Fruit fly (Drosophila melanogaster) whole organism, prepupa: ENCODE results near the gene CAH1.

Source experiments
- Blimp-1 ChIP-seq: fragments of 200-800 bp; sonication (Bioruptor generic); optimal IDR thresholded peaks from 3 replicates; lab custom pipeline; 2017; ENCODE audit warnings: missing biosample characterization, missing genetic modification characterization, mild to moderate bottlenecking, moderate library complexity, missing genetic modification reagents
- CG10631 ChIP-seq: fragments of 200-800 bp; sonication (Bioruptor generic); optimal IDR thresholded peaks from 2 replicates; lab custom pipeline; 2016; ENCODE audit warnings: missing biosample characterization, missing genetic modification characterization
- CG10669 ChIP-seq: fragments of 200-800 bp; sonication (Bioruptor generic); optimal IDR thresholded peaks from 3 replicates; lab custom pipeline; 2018; ENCODE audit warnings: missing biosample characterization, mild to moderate bottlenecking, missing genetic modification characterization, moderate library complexity
- CG11294 ChIP-seq: fragments of 200-800 bp; sonication (Bioruptor generic); IDR thresholded peaks from 2 replicates; pipeline ENCODE4 v1.3.6; 2022; ENCODE audit warnings: missing biosample characterization, missing genetic modification characterization
- CG11902 ChIP-seq: fragments of 200-800 bp; sonication (Bioruptor generic); optimal IDR thresholded peaks from 3 replicates; lab custom pipeline; 2016; ENCODE audit warnings: missing biosample characterization, missing genetic modification characterization
- CG1621 ChIP-seq: fragments of 200-800 bp; sonication (Bioruptor generic); optimal IDR thresholded peaks from 3 replicates; lab custom pipeline; 2018; ENCODE audit warnings: missing biosample characterization, mild to moderate bottlenecking, missing genetic modification characterization
- CG16779 ChIP-seq: fragments of 200-800 bp; sonication (Bioruptor generic); optimal IDR thresholded peaks from 3 replicates; lab custom pipeline; 2017; ENCODE audit warnings: missing biosample characterization, mild to moderate bottlenecking, missing genetic modification characterization
- CG3032 ChIP-seq: fragments of 200-800 bp; optimal IDR thresholded peaks from 2 replicates; lab custom pipeline; 2019; ENCODE audit warnings: missing biosample characterization, mild to moderate bottlenecking, missing genetic modification characterization, moderate library complexity
- CG31627 ChIP-seq: fragments of 200-800 bp; sonication (Bioruptor generic); optimal IDR thresholded peaks from 3 replicates; lab custom pipeline; 2016; ENCODE audit warnings: missing biosample characterization, missing genetic modification characterization
- CG32006 ChIP-seq: fragments of 200-800 bp; sonication (Bioruptor generic); optimal IDR thresholded peaks from 3 replicates; lab custom pipeline; 2017; ENCODE audit warnings: missing biosample characterization, mild to moderate bottlenecking, missing genetic modification characterization
- CG34406 ChIP-seq: fragments of 200-800 bp; sonication (Bioruptor generic); optimal IDR thresholded peaks from 3 replicates; lab custom pipeline; 2016; ENCODE audit warnings: missing biosample characterization, missing genetic modification characterization
- CG4318 ChIP-seq: fragments of 200-800 bp; sonication (Bioruptor generic); optimal IDR thresholded peaks from 3 replicates; lab custom pipeline; 2017; ENCODE audit warnings: missing biosample characterization, mild to moderate bottlenecking, missing genetic modification characterization
- CG6163 ChIP-seq: fragments of 200-800 bp; sonication (Bioruptor generic); IDR thresholded peaks from 3 replicates; pipeline ENCODE4 v1.3.6; 2022; ENCODE audit warnings: missing biosample characterization, missing genetic modification characterization
- CG6276 ChIP-seq: fragments of 200-800 bp; sonication (Bioruptor generic); optimal IDR thresholded peaks from 2 replicates; lab custom pipeline; 2017; ENCODE audit warnings: missing biosample characterization, mild to moderate bottlenecking, missing genetic modification characterization
- CG6792 ChIP-seq: fragments of 200-800 bp; sonication (Bioruptor generic); optimal IDR thresholded peaks from 3 replicates; lab custom pipeline; 2016; ENCODE audit warnings: missing biosample characterization, missing genetic modification characterization
- CG6808 ChIP-seq: fragments of 200-800 bp; sonication (Bioruptor generic); optimal IDR thresholded peaks from 3 replicates; lab custom pipeline; 2017; ENCODE audit warnings: missing biosample characterization, missing genetic modification characterization, mild to moderate bottlenecking, moderate library complexity, missing genetic modification reagents
- CG7368 ChIP-seq: fragments of 200-800 bp; sonication (Bioruptor generic); optimal IDR thresholded peaks from 3 replicates; lab custom pipeline; 2016; ENCODE audit warnings: missing biosample characterization, missing genetic modification characterization
- CG8319 ChIP-seq: fragments of 200-800 bp; sonication (Bioruptor generic); optimal IDR thresholded peaks from 3 replicates; lab custom pipeline; 2016; ENCODE audit warnings: missing biosample characterization, missing genetic modification characterization
- Eip75B ChIP-seq: fragments of 200-800 bp; sonication (Bioruptor generic); optimal IDR thresholded peaks from 3 replicates; lab custom pipeline; 2016; ENCODE audit warnings: missing biosample characterization, missing genetic modification characterization
- Ets21C ChIP-seq: fragments of 200-800 bp; sonication (Bioruptor generic); optimal IDR thresholded peaks from 3 replicates; lab custom pipeline; 2016; ENCODE audit warnings: missing biosample characterization, missing genetic modification characterization
- Ets96B ChIP-seq: fragments of 200-800 bp; optimal IDR thresholded peaks from 2 replicates; lab custom pipeline; 2019; ENCODE audit warnings: missing biosample characterization, mild to moderate bottlenecking, missing genetic modification characterization, moderate library complexity
- Gug ChIP-seq: fragments of 200-800 bp; sonication (Bioruptor generic); IDR thresholded peaks from 2 replicates; pipeline ENCODE4 v1.3.6; 2022; ENCODE audit warnings: missing biosample characterization, missing genetic modification characterization
- Hr38 ChIP-seq: sonication (Bioruptor generic); optimal IDR thresholded peaks from 2 replicates; lab custom pipeline; 2016; ENCODE audit warnings: missing biosample characterization, missing genetic modification characterization
- Hr39 ChIP-seq: fragments of 200-800 bp; sonication (Bioruptor generic); optimal IDR thresholded peaks from 2 replicates; lab custom pipeline; 2016; ENCODE audit warnings: missing biosample characterization, missing genetic modification characterization
- Lpt ChIP-seq: fragments of 200-800 bp; sonication (Bioruptor generic); optimal IDR thresholded peaks from 3 replicates; lab custom pipeline; 2016; ENCODE audit warnings: missing biosample characterization, missing genetic modification characterization
- Met ChIP-seq: fragments of 200-800 bp; sonication (Bioruptor generic); optimal IDR thresholded peaks from 3 replicates; lab custom pipeline; 2016; ENCODE audit warnings: missing biosample characterization, missing genetic modification characterization
- OdsH ChIP-seq: fragments of 200-800 bp; sonication (Bioruptor generic); optimal IDR thresholded peaks from 3 replicates; lab custom pipeline; 2016; ENCODE audit warnings: missing biosample characterization, missing genetic modification characterization
- Smox ChIP-seq: fragments of 200-800 bp; sonication (Bioruptor generic); optimal IDR thresholded peaks from 3 replicates; lab custom pipeline; 2016; ENCODE audit warnings: missing biosample characterization, missing genetic modification characterization
- Sox102F ChIP-seq: fragments of 200-800 bp; sonication (Bioruptor generic); optimal IDR thresholded peaks from 2 replicates; lab custom pipeline; 2016; ENCODE audit warnings: missing biosample characterization, mild to moderate bottlenecking, missing genetic modification characterization
- Sox14 ChIP-seq: fragments of 200-800 bp; sonication (Bioruptor generic); optimal IDR thresholded peaks from 3 replicates; lab custom pipeline; 2016; ENCODE audit warnings: missing biosample characterization, missing genetic modification characterization
- Sox15 ChIP-seq: fragments of 200-800 bp; sonication (Bioruptor generic); optimal IDR thresholded peaks from 3 replicates; lab custom pipeline; 2016; ENCODE audit warnings: missing biosample characterization, missing genetic modification characterization
- achi ChIP-seq: fragments of 200-800 bp; sonication (Bioruptor generic); optimal IDR thresholded peaks from 3 replicates; lab custom pipeline; 2016; ENCODE audit warnings: missing biosample characterization, missing genetic modification characterization
- cyc ChIP-seq: fragments of 200-800 bp; sonication (Bioruptor generic); optimal IDR thresholded peaks from 3 replicates; lab custom pipeline; 2016; ENCODE audit warnings: missing biosample characterization, missing genetic modification characterization
- dac ChIP-seq: fragments of 200-800 bp; sonication (Bioruptor generic); optimal IDR thresholded peaks from 2 replicates; lab custom pipeline; 2017; ENCODE audit warnings: missing biosample characterization, mild to moderate bottlenecking, missing genetic modification characterization
- eg ChIP-seq: fragments of 200-800 bp; sonication (Bioruptor generic); IDR thresholded peaks from 3 replicates; pipeline ENCODE4 v1.3.6; 2022; ENCODE audit warnings: missing biosample characterization, missing genetic modification characterization
- fd59A ChIP-seq: fragments of 200-800 bp; sonication (Bioruptor generic); optimal IDR thresholded peaks from 2 replicates; lab custom pipeline; 2017; ENCODE audit warnings: missing biosample characterization, mild to moderate bottlenecking, missing genetic modification characterization, missing genetic modification reagents
- fd85E ChIP-seq: fragments of 200-800 bp; sonication (Bioruptor generic); optimal IDR thresholded peaks from 3 replicates; lab custom pipeline; 2016; ENCODE audit warnings: missing biosample characterization, missing genetic modification characterization
- fkh ChIP-seq: fragments of 200-800 bp; sonication (Bioruptor generic); optimal IDR thresholded peaks from 3 replicates; lab custom pipeline; 2017; ENCODE audit warnings: missing biosample characterization, mild to moderate bottlenecking, missing genetic modification characterization, moderate library complexity
- lz ChIP-seq: fragments of 200-800 bp; sonication (Bioruptor generic); optimal IDR thresholded peaks from 3 replicates; lab custom pipeline; 2016; ENCODE audit warnings: missing biosample characterization, missing genetic modification characterization
- pdm3 ChIP-seq: fragments of 200-800 bp; sonication (Bioruptor generic); optimal IDR thresholded peaks from 3 replicates; lab custom pipeline; 2016; ENCODE audit warnings: missing biosample characterization, missing genetic modification characterization
- svp ChIP-seq: fragments of 200-800 bp; sonication (Bioruptor generic); peaks from one replicate; lab custom pipeline; 2016; ENCODE audit warnings: missing biosample characterization, missing genetic modification characterization
- topi ChIP-seq: fragments of 200-800 bp; sonication (Bioruptor generic); optimal IDR thresholded peaks from 3 replicates; lab custom pipeline; 2016; ENCODE audit warnings: missing biosample characterization, missing genetic modification characterization

Gene CAH1

DNA sequence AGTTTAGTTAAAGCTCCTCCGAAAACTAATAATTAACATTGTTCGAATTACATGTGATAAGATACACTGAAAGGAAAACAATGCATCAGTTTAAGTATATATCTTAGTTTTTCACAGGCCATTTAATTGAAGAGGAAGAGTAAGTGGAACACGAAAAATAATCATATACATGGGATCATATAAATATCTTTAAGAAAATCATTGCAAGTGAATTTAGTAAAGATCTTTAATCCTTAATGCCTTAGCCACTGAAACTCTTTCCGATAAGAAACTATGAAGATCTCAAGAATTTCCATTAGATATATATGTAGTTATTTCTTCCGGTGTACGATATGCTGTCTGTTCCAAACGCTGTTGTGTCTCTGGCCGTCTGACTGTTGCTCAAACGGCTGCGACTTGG is 24.8 kb upstream of the CAH1 start (continued):
- TF ChIP-seq topi: peak; percentile 43

DNA sequence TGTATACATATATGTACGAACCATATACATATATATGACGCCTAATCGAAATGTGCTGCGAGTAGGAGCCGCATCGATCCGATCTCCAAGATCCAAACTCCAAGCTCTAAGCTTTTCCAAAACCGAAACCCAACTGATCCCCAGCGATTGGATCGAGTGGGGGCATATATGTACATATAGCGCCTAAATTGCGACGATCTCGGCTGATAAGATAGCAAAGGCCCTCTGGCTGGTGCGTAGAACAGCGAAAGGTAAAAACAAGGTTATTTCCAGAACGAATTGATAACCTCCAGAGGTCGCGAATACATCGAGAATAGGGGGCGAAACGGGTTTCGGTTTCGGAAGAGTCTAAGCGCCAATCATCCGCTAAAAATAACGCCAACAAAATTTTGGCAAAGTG is 24.3 kb upstream of the CAH1 start:
- no peak for TF ChIP-seq Gug (GFP tag; lab: Robert Waterston, UW)
- no peak for TF ChIP-seq Ets96B (tag; lab: Kevin White, UChicago)
- peak; percentile 83 for TF ChIP-seq svp (GFP tag; lab: Kevin White, UChicago)

DNA sequence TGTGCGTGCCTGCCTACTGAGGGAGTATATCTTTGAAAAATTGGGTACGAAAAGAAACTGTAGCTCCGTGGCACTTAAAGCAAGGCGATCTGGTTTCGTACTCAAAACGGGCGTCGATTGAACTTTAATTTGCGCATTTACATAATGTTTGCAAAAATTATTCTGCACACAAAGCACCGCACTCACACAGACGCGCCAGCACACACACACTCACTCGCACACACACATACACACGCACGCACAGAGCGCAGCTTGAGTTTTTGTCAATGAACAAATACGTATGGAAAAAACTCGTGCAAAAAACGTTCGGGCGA is 23.7 kb upstream of the CAH1 start:
- no peak for TF ChIP-seq Sox102F (GFP tag; lab: Kevin White, UChicago)
- no peak for TF ChIP-seq CG34406 (GFP tag; lab: Kevin White, UChicago)
- TF ChIP-seq Met (GFP tag; lab: Kevin White, UChicago): no peak
- no peak for TF ChIP-seq CG6808 (GFP tag; lab: Kevin White, UChicago)
- TF ChIP-seq CG16779 (tag; lab: Kevin White, UChicago): no peak
- no peak for TF ChIP-seq Eip75B (GFP tag; lab: Kevin White, UChicago)
- no peak for TF ChIP-seq CG11902 (GFP tag; lab: Kevin White, UChicago)
- no peak for TF ChIP-seq OdsH (GFP tag; lab: Kevin White, UChicago)
- TF ChIP-seq CG10669 (GFP tag; lab: Kevin White, UChicago): no peak
- TF ChIP-seq Sox15 (GFP tag; lab: Kevin White, UChicago): no peak
- no peak for TF ChIP-seq eg
- no peak for TF ChIP-seq Lpt
- no peak for TF ChIP-seq CG11294 (GFP tag; lab: Robert Waterston, UW)
- TF ChIP-seq CG4318 (GFP tag; lab: Kevin White, UChicago): no peak
- TF ChIP-seq CG6163 (GFP tag; lab: Robert Waterston, UW): no peak
- no peak for TF ChIP-seq Sox14 (GFP tag; lab: Kevin White, UChicago)
- no peak for TF ChIP-seq cyc (GFP tag; lab: Kevin White, UChicago)

DNA sequence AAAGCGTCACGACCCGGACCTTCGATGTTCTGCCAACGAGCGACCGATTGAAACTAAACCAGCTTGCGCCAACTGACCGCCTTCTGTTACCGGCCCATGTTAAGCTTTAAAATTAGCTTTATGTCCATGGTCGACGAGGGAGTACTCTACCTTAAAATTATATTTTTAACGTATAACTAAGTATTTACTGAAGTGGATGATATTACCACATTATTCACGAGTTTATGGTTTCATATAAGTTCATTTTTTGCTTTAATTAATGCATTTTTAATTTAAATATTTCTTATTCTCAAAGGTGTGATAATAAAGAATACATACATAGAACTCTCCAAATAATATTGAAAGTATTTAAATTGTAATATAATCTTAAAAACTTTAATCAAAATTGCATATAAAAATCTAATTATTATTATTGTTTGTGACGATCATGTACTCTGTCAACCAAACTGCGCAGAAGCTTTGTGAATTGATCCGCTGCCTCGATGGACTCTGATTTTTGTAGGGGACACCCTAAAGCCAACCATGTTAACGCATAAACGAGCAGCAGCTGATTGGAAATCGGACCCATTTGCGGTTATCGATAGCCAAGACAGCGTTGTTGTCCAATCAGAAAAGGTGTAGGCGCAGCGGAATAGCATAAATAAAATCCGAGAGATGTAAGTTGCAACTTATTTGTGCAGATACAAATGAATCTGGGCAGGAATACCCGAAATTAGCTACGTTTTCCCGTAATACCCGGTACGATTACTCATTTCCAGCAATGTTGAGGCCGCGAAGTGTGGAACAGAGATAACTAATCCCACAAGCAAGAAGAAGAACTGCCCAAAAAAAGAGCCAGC is 23.1 kb upstream of the CAH1 start, which contains the start of the genes CG9008 and p38b:
TSS of gene CG9008 (minus strand) at position 57 of the 839 bp plus-strand sequence.
TSS of gene p38b (plus strand) at position 581 of the 839 bp plus-strand sequence.
- peak; percentile 56 for TF ChIP-seq Hr39 (GFP tag; lab: Kevin White, UChicago)
- TF ChIP-seq pdm3 (GFP tag; lab: Kevin White, UChicago): no peak
- peak; percentile 86 for TF ChIP-seq CG3032 (tag; lab: Kevin White, UChicago)
- TF ChIP-seq Sox14 (GFP tag; lab: Kevin White, UChicago): peak; percentile 68
- TF ChIP-seq Eip75B (GFP tag; lab: Kevin White, UChicago): peak; percentile 68
- no peak for TF ChIP-seq Smox (GFP tag; lab: Kevin White, UChicago)
- TF ChIP-seq CG10669 (GFP tag; lab: Kevin White, UChicago): peak; percentile 73
- peak; percentile 60 for TF ChIP-seq CG31627 (GFP tag; lab: Kevin White, UChicago)
- TF ChIP-seq lz (GFP tag; lab: Kevin White, UChicago): peak; percentile 74
- TF ChIP-seq Gug (GFP tag; lab: Robert Waterston, UW): peak; percentile 57
- TF ChIP-seq CG1621 (tag; lab: Kevin White, UChicago): peak; percentile 39
- TF ChIP-seq OdsH (GFP tag; lab: Kevin White, UChicago): peak; percentile 80
- peak; percentile 39 for TF ChIP-seq dac (GFP tag; lab: Kevin White, UChicago)
- TF ChIP-seq CG7368 (GFP tag; lab: Kevin White, UChicago): peak; percentile 65
- TF ChIP-seq CG6792: peak; percentile 77
- TF ChIP-seq Sox15 (GFP tag; lab: Kevin White, UChicago): peak; percentile 76
- peak; percentile 84 for TF ChIP-seq CG6276 (GFP tag; lab: Kevin White, UChicago)
- peak; percentile 83 for TF ChIP-seq CG10631 (GFP tag; lab: Kevin White, UChicago)
- peak; percentile 92 for TF ChIP-seq CG32006 (GFP tag; lab: Kevin White, UChicago)
- peak; percentile 76 for TF ChIP-seq Met (GFP tag; lab: Kevin White, UChicago)
- TF ChIP-seq CG8319 (GFP tag; lab: Kevin White, UChicago): peak; percentile 67
- peak; percentile 76 for TF ChIP-seq cyc (GFP tag; lab: Kevin White, UChicago)
- TF ChIP-seq fd59A (GFP tag; lab: Kevin White, UChicago): peak; percentile 74
- peak; percentile 73 for TF ChIP-seq CG16779 (tag; lab: Kevin White, UChicago)
- peak; percentile 47 for TF ChIP-seq fkh (GFP tag; lab: Kevin White, UChicago)
- peak; percentile 69; the same call in 2 of the 3 replicates for TF ChIP-seq eg
- peak; percentile 84 for TF ChIP-seq CG4318 (GFP tag; lab: Kevin White, UChicago)
- TF ChIP-seq Ets21C (GFP tag; lab: Kevin White, UChicago): peak; percentile 36
- peak; percentile 61 for TF ChIP-seq Lpt
- TF ChIP-seq Hr38: no peak
- peak; percentile 68 for TF ChIP-seq topi
- TF ChIP-seq CG6808 (GFP tag; lab: Kevin White, UChicago): peak; percentile 86
- TF ChIP-seq fd85E (GFP tag; lab: Kevin White, UChicago): peak; percentile 36
- peak; percentile 79 for TF ChIP-seq achi (GFP tag; lab: Kevin White, UChicago)
- TF ChIP-seq Blimp-1: peak; percentile 65
- TF ChIP-seq CG6163 (GFP tag; lab: Robert Waterston, UW): peak; percentile 44; the same call in 1 of the 3 replicates
- TF ChIP-seq CG11294 (GFP tag; lab: Robert Waterston, UW): peak; percentile 10; the same call in 1 of the 2 replicates
- TF ChIP-seq Sox102F (GFP tag; lab: Kevin White, UChicago): no peak
